Fruit fly (Drosophila melanogaster) whole organism, pupa: ENCODE measurements around the gene Act5C.
"Not testable (repeated sequence)": the region's sequence is repeated elsewhere in the genome, so short reads cannot be mapped to it uniquely, and the experiment has no call there.

ENCODE experiments used
- CG10348 ChIP-seq: fragments of 200-800 bp; sonication (Bioruptor generic); IDR thresholded peaks from 2 replicates; pipeline ENCODE4 v1.3.6; 2022; ENCODE audit warnings: missing biosample characterization, missing genetic modification characterization
- CG12605 ChIP-seq: fragments of 200-800 bp; sonication (Bioruptor generic); IDR thresholded peaks from 2 replicates; pipeline ENCODE4 v1.3.6; 2022; ENCODE audit warnings: missing biosample characterization, missing genetic modification characterization
- CG13204 ChIP-seq: fragments of 200-800 bp; sonication (Bioruptor generic); optimal IDR thresholded peaks from 2 replicates; lab custom pipeline; 2018; ENCODE audit warnings: missing biosample characterization, mild to moderate bottlenecking, missing genetic modification characterization, moderate library complexity
- CG14655 ChIP-seq: fragments of 200-800 bp; sonication (Bioruptor generic); optimal IDR thresholded peaks from 3 replicates; lab custom pipeline; 2017; ENCODE audit warnings: mild to moderate bottlenecking, missing biosample characterization, missing genetic modification reagents, missing genetic modification characterization
- CG15710 ChIP-seq: fragments of 200-800 bp; sonication (Bioruptor generic); optimal IDR thresholded peaks from 2 replicates; lab custom pipeline; 2018; ENCODE audit warnings: missing biosample characterization, mild to moderate bottlenecking, missing genetic modification characterization, moderate library complexity
- CG17806 ChIP-seq: fragments of 200-800 bp; sonication (Bioruptor generic); optimal IDR thresholded peaks from 2 replicates; lab custom pipeline; 2018; ENCODE audit warnings: missing biosample characterization, mild to moderate bottlenecking, missing genetic modification characterization, moderate library complexity
- CG32121 ChIP-seq: fragments of 200-800 bp; sonication (Bioruptor generic); IDR thresholded peaks from 2 replicates; pipeline ENCODE4 v1.3.6; 2022; ENCODE audit warnings: missing biosample characterization, missing genetic modification characterization
- CG34367 ChIP-seq: fragments of 200-800 bp; sonication (Bioruptor generic); optimal IDR thresholded peaks from 2 replicates; lab custom pipeline; 2018; ENCODE audit warnings: missing biosample characterization, mild to moderate bottlenecking, missing genetic modification characterization
- CG4496 ChIP-seq: fragments of 200-800 bp; sonication (Bioruptor generic); IDR thresholded peaks from 3 replicates; pipeline ENCODE4 v1.3.6; 2022; ENCODE audit warnings: missing biosample characterization, missing genetic modification characterization
- CG8159 ChIP-seq: fragments of 200-800 bp; sonication (Bioruptor generic); optimal IDR thresholded peaks from 3 replicates; lab custom pipeline; 2018; ENCODE audit warnings: missing biosample characterization, mild to moderate bottlenecking, missing genetic modification characterization, moderate library complexity
- CG8301 ChIP-seq: fragments of 200-800 bp; sonication (Bioruptor generic); optimal IDR thresholded peaks from 2 replicates; lab custom pipeline; 2018; ENCODE audit warnings: missing biosample characterization, mild to moderate bottlenecking, missing genetic modification characterization
- CG9948 ChIP-seq: fragments of 200-800 bp; sonication (Bioruptor generic); optimal IDR thresholded peaks from 2 replicates; lab custom pipeline; 2018; ENCODE audit warnings: missing biosample characterization, mild to moderate bottlenecking, missing genetic modification characterization, moderate library complexity
- D1 ChIP-seq: fragments of 200-800 bp; sonication (Bioruptor generic); optimal IDR thresholded peaks from 2 replicates; lab custom pipeline; 2018; ENCODE audit warnings: missing biosample characterization, mild to moderate bottlenecking, missing genetic modification characterization, moderate library complexity
- EcR ChIP-seq: fragments of 200-800 bp; sonication (Bioruptor generic); optimal IDR thresholded peaks from 3 replicates; lab custom pipeline; 2019; ENCODE audit warnings: missing biosample characterization, missing genetic modification characterization, mild to moderate bottlenecking, moderate library complexity, missing genetic modification reagents
- Ets98B ChIP-seq: fragments of 200-800 bp; sonication (Bioruptor generic); IDR thresholded peaks from 2 replicates; pipeline ENCODE4 v1.3.6; 2022; ENCODE audit warnings: missing biosample characterization, missing genetic modification characterization
- Pif1A ChIP-seq: fragments of 200-800 bp; sonication (Bioruptor generic); optimal IDR thresholded peaks from 3 replicates; lab custom pipeline; 2016; ENCODE audit warnings: missing biosample characterization, missing genetic modification characterization
- Pif1B ChIP-seq: fragments of 200-800 bp; sonication (Bioruptor generic); optimal IDR thresholded peaks from 3 replicates; lab custom pipeline; 2016; ENCODE audit warnings: missing biosample characterization, missing genetic modification characterization
- Snoo ChIP-seq: fragments of 200-800 bp; sonication (Bioruptor generic); optimal IDR thresholded peaks from 3 replicates; lab custom pipeline; 2017; ENCODE audit warnings: missing biosample characterization, mild to moderate bottlenecking, missing genetic modification characterization, inconsistent platforms
- fd96Ca ChIP-seq: fragments of 200-800 bp; sonication (Bioruptor generic); IDR thresholded peaks from 3 replicates; pipeline ENCODE4 v1.3.6; 2022; ENCODE audit warnings: missing biosample characterization, missing genetic modification characterization
- gl ChIP-seq: fragments of 200-800 bp; sonication (Bioruptor generic); optimal IDR thresholded peaks from 2 replicates; lab custom pipeline; 2018; ENCODE audit warnings: missing biosample characterization, mild to moderate bottlenecking, missing genetic modification characterization
- rn ChIP-seq: fragments of 200-800 bp; sonication (Bioruptor generic); IDR thresholded peaks from 2 replicates; pipeline ENCODE4 v1.3.6; 2022; ENCODE audit warnings: missing biosample characterization, missing genetic modification characterization

The Act5C gene

dm6 chrX:5926718-5927117 lies 26.1 kb downstream of the Act5C start:
- TF ChIP-seq gl (tag; lab: Kevin White, UChicago): peak; percentile 28
- no peak for TF ChIP-seq rn (GFP tag; lab: Robert Waterston, UW)
- TF ChIP-seq Ets98B (GFP tag; lab: Robert Waterston, UW): peak; percentile 70
- no peak for TF ChIP-seq Snoo (tag; lab: Kevin White, UChicago)
- TF ChIP-seq fd96Ca (GFP tag; lab: Robert Waterston, UW): peak; percentile 84
- TF ChIP-seq Pif1B: peak; percentile 57
- TF ChIP-seq CG15710 (tag; lab: Kevin White, UChicago): peak; percentile 62
- no peak for TF ChIP-seq CG10348 (GFP tag; lab: Robert Waterston, UW)
- peak; percentile 77 for TF ChIP-seq CG14655 (GFP tag; lab: Kevin White, UChicago)
- TF ChIP-seq EcR (GFP tag; lab: Kevin White, UChicago): no peak
- TF ChIP-seq CG8301 (tag; lab: Kevin White, UChicago): peak; percentile 72
- peak; percentile 76 for TF ChIP-seq CG34367
- TF ChIP-seq CG12605 (GFP tag; lab: Robert Waterston, UW): peak; percentile 74
- TF ChIP-seq D1: no peak
- peak; percentile 49; the same call in 1 of the 2 replicates for TF ChIP-seq CG32121 (GFP tag; lab: Robert Waterston, UW)
- TF ChIP-seq CG8159: peak; percentile 65
- TF ChIP-seq Pif1A (GFP tag; lab: Kevin White, UChicago): peak; percentile 53
- TF ChIP-seq CG4496 (GFP tag; lab: Robert Waterston, UW): peak; percentile 70; the same call in 2 of the 3 replicates
- peak; percentile 75 for TF ChIP-seq CG9948
- TF ChIP-seq CG17806 (tag; lab: Kevin White, UChicago): peak; percentile 73

DNA sequence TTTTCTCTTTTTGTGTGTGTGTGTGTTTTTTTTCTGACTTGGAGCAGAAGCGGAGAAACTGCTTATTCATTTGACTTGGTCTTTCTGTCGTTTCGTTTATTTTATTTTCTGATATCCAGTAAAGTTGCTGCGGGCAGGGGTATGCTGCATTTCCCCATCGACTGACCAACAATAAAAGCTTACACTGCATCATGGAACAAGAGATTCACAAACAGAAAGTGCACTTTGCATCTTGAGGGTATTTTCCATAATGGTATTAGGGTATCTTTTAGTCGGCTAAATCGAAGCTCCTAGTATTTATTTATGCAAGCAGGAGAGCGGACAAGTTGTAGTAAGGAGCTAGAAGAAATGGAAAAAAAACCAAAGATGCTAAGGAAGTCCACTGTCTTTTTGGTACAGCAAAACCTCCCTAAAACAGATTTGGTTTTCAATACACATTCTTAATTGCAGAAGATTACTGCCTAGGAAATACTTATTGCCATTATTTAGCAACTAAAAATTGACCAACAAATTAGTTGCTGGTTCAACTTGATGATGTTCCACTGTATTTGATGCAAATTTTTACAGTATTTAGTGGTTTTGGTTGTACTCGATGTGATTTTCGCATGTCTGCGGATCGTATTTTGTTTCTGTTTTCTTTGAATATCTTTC lies 31.8 kb downstream of the Act5C start:
- TF ChIP-seq CG13204 (GFP tag; lab: Kevin White, UChicago) (no peak), D1 (no peak), CG32121 (GFP tag; lab: Robert Waterston, UW) (peak; percentile 65), CG8159 (peak; percentile 64), Snoo (tag; lab: Kevin White, UChicago) (peak; percentile 49), CG9948 (peak; percentile 63), Ets98B (GFP tag; lab: Robert Waterston, UW) (peak; percentile 88), gl (tag; lab: Kevin White, UChicago) (peak; percentile 59), CG17806 (tag; lab: Kevin White, UChicago) (peak; percentile 67), CG12605 (GFP tag; lab: Robert Waterston, UW) (peak; percentile 77), Pif1B (peak; percentile 87), CG8301 (tag; lab: Kevin White, UChicago) (peak; percentile 90), CG34367 (peak; percentile 67), fd96Ca (GFP tag; lab: Robert Waterston, UW) (peak; percentile 90), CG14655 (GFP tag; lab: Kevin White, UChicago) (peak; percentile 87), CG4496 (GFP tag; lab: Robert Waterston, UW) (peak; percentile 91; the same call in 2 of the 3 replicates), rn (GFP tag; lab: Robert Waterston, UW) (peak; percentile 49), CG15710 (tag; lab: Kevin White, UChicago) (peak; percentile 70), CG10348 (GFP tag; lab: Robert Waterston, UW) (0 out of 2 replicates have a peak, but pooled peaks have one; percentile 6), Pif1A (GFP tag; lab: Kevin White, UChicago) (peak; percentile 85), EcR (GFP tag; lab: Kevin White, UChicago) (no peak)

DNA sequence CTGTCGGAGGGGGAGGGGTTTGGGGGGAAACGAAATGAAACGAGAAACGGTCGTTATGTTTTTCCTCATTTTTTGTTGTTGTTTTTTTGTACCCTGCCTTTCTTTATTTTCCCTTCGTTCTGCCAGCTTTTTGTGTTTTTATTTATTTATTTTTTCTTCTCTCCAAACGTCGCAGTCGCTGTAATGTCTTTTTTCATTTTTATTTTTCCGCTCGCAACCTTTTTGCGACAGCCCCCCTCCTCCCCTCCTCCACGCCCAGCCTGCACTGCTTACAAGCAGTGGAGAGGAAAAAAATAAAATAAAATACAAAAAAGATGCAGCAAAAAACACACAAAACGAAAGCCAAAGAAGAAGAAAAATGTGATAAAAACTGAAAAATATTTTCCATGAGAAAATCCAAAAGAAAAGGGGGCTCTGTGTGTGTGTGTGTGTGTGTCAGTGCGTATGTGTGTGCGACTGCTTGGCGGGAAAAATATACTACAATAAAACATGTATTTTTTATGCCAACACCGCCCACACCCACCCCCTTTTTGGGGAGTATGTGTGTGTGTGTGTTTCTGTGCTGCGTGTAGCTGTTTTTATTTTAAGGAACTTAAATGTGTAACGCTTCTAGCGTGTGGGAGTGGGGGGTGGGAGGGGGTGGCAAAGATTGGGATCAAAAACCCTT lies 34.5 kb downstream of the Act5C start:
- TF ChIP-seq D1 (peak; percentile 82), CG15710 (tag; lab: Kevin White, UChicago) (peak; percentile 88), Snoo (tag; lab: Kevin White, UChicago) (peak; percentile 60), CG32121 (GFP tag; lab: Robert Waterston, UW) (peak; percentile 80), rn (GFP tag; lab: Robert Waterston, UW) (peak; percentile 75), CG17806 (tag; lab: Kevin White, UChicago) (peak; percentile 67), Pif1B (peak; percentile 76), CG9948 (peak; percentile 77), Ets98B (GFP tag; lab: Robert Waterston, UW) (peak; percentile 77), CG8301 (tag; lab: Kevin White, UChicago) (peak; percentile 71), CG4496 (GFP tag; lab: Robert Waterston, UW) (peak; percentile 84), CG10348 (GFP tag; lab: Robert Waterston, UW) (no peak), CG12605 (GFP tag; lab: Robert Waterston, UW) (peak; percentile 85), CG34367 (peak; percentile 78), CG8159 (peak; percentile 83), CG13204 (GFP tag; lab: Kevin White, UChicago) (peak; percentile 82), CG14655 (GFP tag; lab: Kevin White, UChicago) (peak; percentile 83), gl (tag; lab: Kevin White, UChicago) (peak; percentile 87), Pif1A (GFP tag; lab: Kevin White, UChicago) (peak; percentile 75), fd96Ca (GFP tag; lab: Robert Waterston, UW) (peak; percentile 88), EcR (GFP tag; lab: Kevin White, UChicago) (no peak)

DNA sequence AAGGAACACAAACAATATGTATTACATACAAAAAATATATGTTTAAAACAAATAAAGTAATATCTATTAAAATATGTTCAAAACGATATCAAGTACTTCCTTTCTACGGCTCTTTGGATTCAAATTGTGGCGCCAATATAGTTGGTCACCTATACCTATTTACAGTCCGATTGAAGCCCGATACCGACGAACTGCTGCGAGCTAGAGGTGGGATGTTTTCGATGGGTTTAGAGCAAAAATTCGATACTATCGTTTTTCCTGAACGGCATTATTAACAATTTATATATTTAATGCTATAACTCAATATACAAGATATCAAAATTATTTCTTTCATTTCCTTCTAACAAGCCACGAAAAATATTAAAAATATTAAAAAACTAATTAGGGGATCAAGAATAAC lies 41.2 kb downstream of the Act5C start:
- TF ChIP-seq CG14655 (GFP tag; lab: Kevin White, UChicago): no peak
- no peak for TF ChIP-seq CG13204 (GFP tag; lab: Kevin White, UChicago)
- no peak for TF ChIP-seq CG34367
- TF ChIP-seq, all 21 proteins: peak for 0

- not testable (repeated sequence) for TF ChIP-seq Ets98B (GFP tag; lab: Robert Waterston, UW); rn (GFP tag; lab: Robert Waterston, UW); CG13204 (GFP tag; lab: Kevin White, UChicago)
Measured at dm6 chrX:5942306-5942705, 41.6 kb downstream of the Act5C start, which contains the start of gene CG12728. Gene CG12728, plus strand, starts transcription at chrX:5942606.
